Fruit fly (Drosophila melanogaster) whole organism, embryonic: ENCODE measurements around the gene Pp1-87B.

ENCODE experiments used
- Atf3 ChIP-seq: fragments of 200-800 bp; sonication (Bioruptor generic); optimal IDR thresholded peaks from 3 replicates; lab custom pipeline; 2016; ENCODE audit warnings: missing biosample characterization, missing genetic modification characterization
- Awh ChIP-seq: fragments of 200-800 bp; sonication (Bioruptor generic); IDR thresholded peaks from 2 replicates; pipeline ENCODE4, ENCODE4 v1.3.6; 2022; ENCODE audit warnings: missing biosample characterization, missing genetic modification characterization
- C15 ChIP-seq: fragments of 200-800 bp; sonication (Bioruptor generic); IDR thresholded peaks from 3 replicates; pipeline ENCODE4 v1.3.6; 2022; ENCODE audit warnings: missing biosample characterization, missing genetic modification characterization
- CG10543 ChIP-seq: fragments of 200-800 bp; sonication (Bioruptor generic); optimal IDR thresholded peaks from 3 replicates; lab custom pipeline; 2017; ENCODE audit warnings: missing biosample characterization, mild to moderate bottlenecking, missing genetic modification characterization, moderate library complexity
- CG10565 ChIP-seq: fragments of 200-800 bp; sonication (Bioruptor generic); optimal IDR thresholded peaks from 3 replicates; lab custom pipeline; 2016; ENCODE audit warnings: missing biosample characterization, mild to moderate bottlenecking, missing genetic modification characterization
- CG13775 ChIP-seq: fragments of 200-800 bp; sonication (Bioruptor generic); optimal IDR thresholded peaks from 3 replicates; lab custom pipeline; 2017; ENCODE audit warnings: missing biosample characterization, mild to moderate bottlenecking, missing genetic modification characterization
- CG14441 ChIP-seq: fragments of 200-800 bp; sonication (Bioruptor generic); IDR thresholded peaks from 2 replicates; pipeline ENCODE4 v1.3.6; 2022; ENCODE audit warnings: missing biosample characterization, missing genetic modification characterization
- CG14667 ChIP-seq: fragments of 200-800 bp; sonication (Bioruptor generic); IDR thresholded peaks from 2 replicates; pipeline ENCODE4 v1.3.6; 2022; ENCODE audit warnings: missing biosample characterization, missing genetic modification characterization
- CG15011 ChIP-seq: fragments of 200-800 bp; sonication (Bioruptor generic); optimal IDR thresholded peaks from 3 replicates; lab custom pipeline; 2018; ENCODE audit warnings: missing biosample characterization, mild to moderate bottlenecking, missing genetic modification characterization
- CG1529 ChIP-seq: fragments of 200-800 bp; sonication (Bioruptor generic); optimal IDR thresholded peaks from 3 replicates; lab custom pipeline; 2018; ENCODE audit warnings: missing biosample characterization, missing genetic modification characterization
- CG17359 ChIP-seq: fragments of 200-800 bp; sonication (Bioruptor generic); optimal IDR thresholded peaks from 3 replicates; lab custom pipeline; 2018; ENCODE audit warnings: missing biosample characterization, mild to moderate bottlenecking, missing genetic modification characterization, moderate library complexity
- CG17385 ChIP-seq: fragments of 200-800 bp; sonication (Bioruptor generic); optimal IDR thresholded peaks from 3 replicates; lab custom pipeline; 2018; ENCODE audit warnings: missing biosample characterization, mild to moderate bottlenecking, missing genetic modification characterization
- CG17912 ChIP-seq: fragments of 200-800 bp; sonication (Bioruptor generic); optimal IDR thresholded peaks from 2 replicates; lab custom pipeline; 2018; ENCODE audit warnings: missing biosample characterization, mild to moderate bottlenecking, missing genetic modification characterization
- CG2199 ChIP-seq: fragments of 200-800 bp; sonication (Bioruptor generic); IDR thresholded peaks from 3 replicates; pipeline ENCODE4 v1.3.6; 2022; ENCODE audit warnings: missing biosample characterization, missing genetic modification characterization
- CG3163 ChIP-seq: fragments of 200-800 bp; sonication (Bioruptor generic); optimal IDR thresholded peaks from 3 replicates; lab custom pipeline; 2016; ENCODE audit warnings: missing biosample characterization, missing genetic modification characterization
- CG43689 ChIP-seq: fragments of 200-800 bp; sonication (Bioruptor generic); IDR thresholded peaks from 2 replicates; pipeline ENCODE4 v1.3.6; 2022; ENCODE audit warnings: missing biosample characterization, missing genetic modification characterization
- CG7372 ChIP-seq: fragments of 200-800 bp; sonication (Bioruptor generic); IDR thresholded peaks from 2 replicates; pipeline ENCODE4 v1.3.6; 2022; ENCODE audit warnings: missing biosample characterization, missing genetic modification characterization
- CG8388 ChIP-seq: fragments of 200-800 bp; sonication (Bioruptor generic); optimal IDR thresholded peaks from 2 replicates; lab custom pipeline; 2019; ENCODE audit warnings: missing biosample characterization, mild to moderate bottlenecking, missing genetic modification characterization, moderate library complexity
- CG9876 ChIP-seq: fragments of 200-800 bp; sonication (Bioruptor generic); optimal IDR thresholded peaks from 2 replicates; lab custom pipeline; 2016; ENCODE audit warnings: missing biosample characterization, missing genetic modification characterization
- D ChIP-seq, 2 experiments: fragments of 200-800 bp in 1 of 2; fragments of >200 bp in 1 of 2; sonication (Bioruptor generic) in 1 of 2; optimal IDR thresholded peaks; 2 replicates in 1 of 2; 3 replicates in 1 of 2; lab custom pipeline; 2017; ENCODE audit warnings: mild to moderate bottlenecking in 1 of 2, missing biosample characterization in 1 of 2, missing genetic modification characterization in 1 of 2, missing genetic modification reagents in 1 of 2
- Dll ChIP-seq: fragments of 200-800 bp; sonication (Bioruptor generic); IDR thresholded peaks from 4 replicates; pipeline ENCODE4 v1.3.6; 2022; ENCODE audit warnings: missing biosample characterization, missing genetic modification characterization; ENCODE audit not compliant: partially characterized antibody
- Drgx ChIP-seq: fragments of 200-800 bp; sonication (Bioruptor generic); IDR thresholded peaks from 2 replicates; pipeline ENCODE4 v1.3.6; 2022; ENCODE audit warnings: missing biosample characterization, missing genetic modification characterization
- HmgD ChIP-seq: fragments of 200-800 bp; sonication (Bioruptor generic); optimal IDR thresholded peaks from 3 replicates; lab custom pipeline; 2016; ENCODE audit warnings: missing biosample characterization, missing genetic modification characterization
- Hsf ChIP-seq: fragments of 200-800 bp; sonication (Bioruptor generic); optimal IDR thresholded peaks from 3 replicates; lab custom pipeline; 2016; ENCODE audit warnings: missing biosample characterization, missing genetic modification characterization
- Lpt ChIP-seq: fragments of >200 bp; optimal IDR thresholded peaks from 2 replicates; lab custom pipeline; 2018; ENCODE audit warnings: missing biosample characterization, missing genetic modification characterization
- Optix ChIP-seq: fragments of 200-800 bp; sonication (Bioruptor generic); IDR thresholded peaks from 3 replicates; pipeline ENCODE4 v1.3.6; 2022; ENCODE audit warnings: missing biosample characterization, missing genetic modification characterization
- Tbp ChIP-seq: fragments of >200 bp; optimal IDR thresholded peaks from 2 replicates; lab custom pipeline; 2018; ENCODE audit warnings: missing biosample characterization, missing genetic modification characterization
- Xbp1 ChIP-seq: fragments of 200-800 bp; sonication (Bioruptor generic); optimal IDR thresholded peaks from 3 replicates; lab custom pipeline; 2016; ENCODE audit warnings: missing biosample characterization, mild to moderate bottlenecking, missing genetic modification characterization
- Xrp1 ChIP-seq: fragments of 200-800 bp; sonication (Bioruptor generic); IDR thresholded peaks from 2 replicates; pipeline ENCODE4 v1.3.6; 2022; ENCODE audit warnings: missing biosample characterization, missing genetic modification characterization
- ab ChIP-seq: fragments of 200-800 bp; sonication (Bioruptor generic); optimal IDR thresholded peaks from 2 replicates; lab custom pipeline; 2016; ENCODE audit warnings: missing biosample characterization, missing genetic modification characterization
- abd-A ChIP-seq: fragments of 200-800 bp; sonication (Bioruptor generic); optimal IDR thresholded peaks from 3 replicates; lab custom pipeline; 2019; ENCODE audit warnings: missing biosample characterization, mild to moderate bottlenecking, missing genetic modification characterization, moderate library complexity
- ap ChIP-seq: fragments of 200-800 bp; sonication (Bioruptor generic); IDR thresholded peaks from 2 replicates; pipeline ENCODE4 v1.3.6; 2022; ENCODE audit warnings: missing biosample characterization, missing genetic modification characterization
- ato ChIP-seq: fragments of 200-800 bp; sonication (Bioruptor generic); IDR thresholded peaks from 2 replicates; pipeline ENCODE4 v1.3.6; 2022; ENCODE audit warnings: missing biosample characterization, missing genetic modification characterization; ENCODE audit not compliant: partially characterized antibody
- bigmax ChIP-seq: fragments of 200-800 bp; sonication (Bioruptor generic); optimal IDR thresholded peaks from 2 replicates; lab custom pipeline; 2018; ENCODE audit warnings: missing biosample characterization, mild to moderate bottlenecking, missing genetic modification characterization
- cg ChIP-seq: fragments of 200-800 bp; sonication (Bioruptor generic); optimal IDR thresholded peaks from 3 replicates; lab custom pipeline; 2019; ENCODE audit warnings: missing biosample characterization, mild to moderate bottlenecking, missing genetic modification characterization, moderate library complexity
- dpn ChIP-seq, 2 experiments: fragments of 200-800 bp; sonication (Bioruptor generic); optimal IDR thresholded peaks; 3 replicates each; lab custom pipeline; 2016; ENCODE audit warnings: missing biosample characterization in 2 of 2, missing genetic modification characterization in 2 of 2
- eve ChIP-seq, 2 experiments: fragments of >200 bp; optimal IDR thresholded peaks; 2 replicates each; lab custom pipeline; 2017; ENCODE audit warnings: missing biosample characterization in 2 of 2, missing genetic modification characterization in 2 of 2
- gcm ChIP-seq: fragments of 200-800 bp; sonication (Bioruptor generic); optimal IDR thresholded peaks from 2 replicates; lab custom pipeline; 2019; ENCODE audit warnings: missing biosample characterization, mild to moderate bottlenecking, missing genetic modification characterization, moderate library complexity
- gro ChIP-seq: fragments of 200-800 bp; sonication (Bioruptor generic); optimal IDR thresholded peaks from 2 replicates; lab custom pipeline; 2016; ENCODE audit warnings: missing biosample characterization, missing genetic modification characterization
- ken ChIP-seq: fragments of 200-800 bp; sonication (Bioruptor generic); IDR thresholded peaks from 3 replicates; pipeline ENCODE4 v1.3.6; 2022; ENCODE audit warnings: missing biosample characterization, missing genetic modification characterization
- lbe ChIP-seq: fragments of 200-800 bp; sonication (Bioruptor generic); optimal IDR thresholded peaks from 2 replicates; lab custom pipeline; 2016; ENCODE audit warnings: missing biosample characterization, mild to moderate bottlenecking, missing genetic modification characterization
- lov ChIP-seq, 2 experiments: fragments of 200-800 bp in 1 of 2; fragments of >200 bp in 1 of 2; sonication (Bioruptor generic) in 1 of 2; IDR thresholded peaks in 1 of 2; optimal IDR thresholded peaks in 1 of 2; 2 replicates in 1 of 2; 3 replicates in 1 of 2; pipeline versions ENCODE4 v1.3.6 to Lab custom; 2017 to 2022; ENCODE audit warnings: missing biosample characterization in 1 of 2, missing genetic modification characterization in 1 of 2
- nmo ChIP-seq: fragments of 200-800 bp; sonication (Bioruptor generic); optimal IDR thresholded peaks from 2 replicates; lab custom pipeline; 2018; ENCODE audit warnings: missing biosample characterization, mild to moderate bottlenecking, missing genetic modification characterization, moderate library complexity
- oc ChIP-seq: fragments of 200-800 bp; sonication (Bioruptor generic); optimal IDR thresholded peaks from 2 replicates; lab custom pipeline; 2018; ENCODE audit warnings: missing biosample characterization, mild to moderate bottlenecking, missing genetic modification characterization, moderate library complexity
- pita ChIP-seq: fragments of 200-800 bp; sonication (Bioruptor generic); optimal IDR thresholded peaks from 2 replicates; lab custom pipeline; 2017; ENCODE audit warnings: missing biosample characterization, mild to moderate bottlenecking, missing genetic modification characterization
- pzg ChIP-seq: fragments of 200-800 bp; sonication (Bioruptor generic); optimal IDR thresholded peaks from 3 replicates; lab custom pipeline; 2018; ENCODE audit warnings: missing biosample characterization, mild to moderate bottlenecking, missing genetic modification characterization, moderate library complexity
- repo ChIP-seq: fragments of 200-800 bp; sonication (Bioruptor generic); optimal IDR thresholded peaks from 2 replicates; lab custom pipeline; 2016; ENCODE audit warnings: missing biosample characterization, missing genetic modification characterization
- row ChIP-seq: fragments of 200-800 bp; sonication (Bioruptor generic); IDR thresholded peaks from 3 replicates; pipeline ENCODE4 v1.3.6; 2022; ENCODE audit warnings: missing biosample characterization, missing genetic modification characterization
- sqz ChIP-seq: fragments of 200-800 bp; sonication (Bioruptor generic); optimal IDR thresholded peaks from 3 replicates; lab custom pipeline; 2018; ENCODE audit warnings: missing biosample characterization, mild to moderate bottlenecking, missing genetic modification characterization
- ttk ChIP-seq: fragments of 200-800 bp; sonication (Bioruptor generic); IDR thresholded peaks from 2 replicates; pipeline ENCODE4 v2.1.2; 2022; ENCODE audit warnings: missing biosample characterization, missing genetic modification characterization
- tx ChIP-seq: fragments of 200-800 bp; sonication (Bioruptor generic); optimal IDR thresholded peaks from 2 replicates; lab custom pipeline; 2016; ENCODE audit warnings: missing biosample characterization, missing genetic modification characterization

Gene Pp1-87B

dm6 chr3R:12402935-12403334 is 22.8 kb downstream of the Pp1-87B start (continued):
- TF ChIP-seq D (optimal IDR thresholded peaks at IDR 0.05; lab: Kevin White, UChicago) (no peak), D (GFP tag; optimal IDR thresholded peaks at IDR 0.05; lab: Kevin White, UChicago) (peak; percentile 96), Optix (GFP tag; lab: Robert Waterston, UW) (peak; percentile 86), ttk (GFP tag; lab: Robert Waterston, UW) (peak; percentile 93), row (GFP tag; lab: Robert Waterston, UW) (peak; percentile 98), Tbp (GFP tag; lab: Kevin White, UChicago) (no peak), cg (GFP tag; lab: Kevin White, UChicago) (no peak), Xbp1 (GFP tag; lab: Kevin White, UChicago) (peak; percentile 97), ap (GFP tag; lab: Robert Waterston, UW) (peak; percentile 97), CG14441 (GFP tag; lab: Robert Waterston, UW) (peak; percentile 95), dpn (GFP tag; optimal IDR thresholded peaks at IDR 0.05; lab: Kevin White, UChicago) (peak; percentile 94), oc (tag; lab: Kevin White, UChicago) (peak; percentile 98), CG10565 (GFP tag; lab: Kevin White, UChicago) (peak; percentile 98), Awh (peak; percentile 98), Xrp1 (GFP tag; lab: Robert Waterston, UW) (peak; percentile 99), CG17912 (GFP tag; lab: Kevin White, UChicago) (peak; percentile 98), abd-A (tag; lab: Kevin White, UChicago) (no peak), C15 (GFP tag; lab: Robert Waterston, UW) (peak; percentile 87), CG1529 (GFP tag; lab: Kevin White, UChicago) (peak; percentile 96), Dll (peak; percentile 72), nmo (GFP tag; lab: Kevin White, UChicago) (peak; percentile 99), CG15011 (GFP tag; lab: Kevin White, UChicago) (peak; percentile 94), CG17359 (tag; lab: Kevin White, UChicago) (peak; percentile 98), gcm (GFP tag; lab: Kevin White, UChicago) (peak; percentile 98), CG17385 (GFP tag; lab: Kevin White, UChicago) (peak; percentile 96), lbe (GFP tag; lab: Kevin White, UChicago) (peak; percentile 97), CG14667 (peak; percentile 84), CG9876 (GFP tag; lab: Kevin White, UChicago) (peak; percentile 84), lov (optimal IDR thresholded peaks at IDR 0.05; lab: Kevin White, UChicago) (no peak), lov (GFP tag; IDR thresholded peaks at IDR 0.05; lab: Robert Waterston, UW) (peak; percentile 98), pita (no peak), CG43689 (peak; percentile 88), pzg (peak; percentile 46), CG2199 (GFP tag; lab: Robert Waterston, UW) (peak; percentile 94), CG10543 (GFP tag; lab: Kevin White, UChicago) (peak; percentile 100), sqz (peak; percentile 99), tx (GFP tag; lab: Kevin White, UChicago) (peak; percentile 84), HmgD (GFP tag; lab: Kevin White, UChicago) (peak; percentile 93), ab (GFP tag; lab: Kevin White, UChicago) (peak; percentile 73), CG8388 (GFP tag; lab: Kevin White, UChicago) (peak; percentile 98), Hsf (peak; percentile 97), CG3163 (peak; percentile 75), Drgx (GFP tag; lab: Robert Waterston, UW) (peak; percentile 93), eve (GFP tag; optimal IDR thresholded peaks at IDR 0.05; lab: Kevin White, UChicago) (no peak), bigmax (GFP tag; lab: Kevin White, UChicago) (peak; percentile 74), repo (GFP tag; lab: Kevin White, UChicago) (peak; percentile 98), ken (GFP tag; lab: Robert Waterston, UW) (peak; percentile 96), CG13775 (GFP tag; lab: Kevin White, UChicago) (peak; percentile 96), Atf3 (GFP tag; lab: Kevin White, UChicago) (peak; percentile 92), Lpt (GFP tag; lab: Kevin White, UChicago) (no peak), gro (GFP tag; lab: Kevin White, UChicago) (peak; percentile 97), CG7372 (GFP tag; lab: Robert Waterston, UW) (peak; percentile 97), ato (no peak)
